Worm (Caenorhabditis elegans): ENCODE measurements around the gene F11C7.2.

- TF ChIP-seq dpl-1 (GFP tag; optimal IDR thresholded peaks at IDR 0.05): no peak
- TF ChIP-seq lin-13 (GFP tag; optimal IDR thresholded peaks at IDR 0.05): no peak
- TF ChIP-seq nhr-10 (tag; optimal IDR thresholded peaks at IDR 0.05): no peak
- TF ChIP-seq R02D3.7 (tag; optimal IDR thresholded peaks at IDR 0.05): no peak
- TF ChIP-seq mep-1 (tag; optimal IDR thresholded peaks at IDR 0.05): no peak
- no peak for TF ChIP-seq nhr-25 (tag; optimal IDR thresholded peaks at IDR 0.05; ENCODE audit: borderline replicate concordance, insufficient read depth)
Measured at ce11 chrX:17379675-17380074, 16.9 kb upstream of the F11C7.2 start, which contains the start of gene F10D7.10.
